Fruit fly (Drosophila melanogaster): ENCODE data around the gene CG7131.

CG7131 gene

dm6 chr3R:18252578-18252977 lies 36.0 kb downstream of the CG7131 start, which contains the start of gene CG12320 (continued):
- TF ChIP-seq CG12659 (GFP tag; optimal IDR thresholded peaks at IDR 0.05) (peak; percentile 5), CG10431 (GFP tag; optimal IDR thresholded peaks at IDR 0.05) (no peak), HHEX (GFP tag; optimal IDR thresholded peaks at IDR 0.05) (no peak), Awh (GFP tag; IDR thresholded peaks at IDR 0.05) (no peak), CoRest (tag; optimal IDR thresholded peaks at IDR 0.05) (no peak), Meics (GFP tag; optimal IDR thresholded peaks at IDR 0.05) (no peak), insv (GFP tag; optimal IDR thresholded peaks at IDR 0.05) (no peak), jing (GFP tag; optimal IDR thresholded peaks at IDR 0.05) (no peak), pzg (GFP tag; optimal IDR thresholded peaks at IDR 0.05) (peak; percentile 62), Sin3A (optimal IDR thresholded peaks at IDR 0.05) (peak; percentile 8), nerfin-2 (GFP tag; IDR thresholded peaks at IDR 0.05; ENCODE audit: partially characterized antibody) (peak; percentile 33; the same call in 1 of the 2 replicates), CG16813 (GFP tag; IDR thresholded peaks at IDR 0.05; ENCODE audit: partially characterized antibody) (0 out of 3 replicates have a peak, but pooled peaks have one; percentile 17), Hand (GFP tag; optimal IDR thresholded peaks at IDR 0.05) (no peak), Aef1 (GFP tag; IDR thresholded peaks at IDR 0.05) (no peak), pfk (GFP tag; optimal IDR thresholded peaks at IDR 0.05) (no peak), CG14441 (GFP tag; IDR thresholded peaks at IDR 0.05) (no peak), CG15514 (GFP tag; optimal IDR thresholded peaks at IDR 0.05) (peak; percentile 70), HmgD (GFP tag; optimal IDR thresholded peaks at IDR 0.05) (no peak), CG10267 (tag; optimal IDR thresholded peaks at IDR 0.05) (peak; percentile 15), trem (tag; optimal IDR thresholded peaks at IDR 0.05) (peak; percentile 77), fru (optimal IDR thresholded peaks at IDR 0.05) (no peak), gfzf (GFP tag; optimal IDR thresholded peaks at IDR 0.05) (peak; percentile 11), stwl (tag; optimal IDR thresholded peaks at IDR 0.05) (peak; percentile 71), CG10274 (GFP tag; optimal IDR thresholded peaks at IDR 0.05) (no peak), yki (optimal IDR thresholded peaks at IDR 0.05) (no peak), CrebB (tag; optimal IDR thresholded peaks at IDR 0.05) (no peak), CG11504 (tag; optimal IDR thresholded peaks at IDR 0.05) (no peak), bbx (GFP tag; IDR thresholded peaks at IDR 0.05; ENCODE audit: partially characterized antibody) (no peak), MESR4 (GFP tag; optimal IDR thresholded peaks at IDR 0.05) (peak; percentile 42), CG5245 (GFP tag; optimal IDR thresholded peaks at IDR 0.05) (no peak), wdn (GFP tag; IDR thresholded peaks at IDR 0.05) (no peak), CG18011 (GFP tag; optimal IDR thresholded peaks at IDR 0.05) (no peak), Atf-2 (GFP tag; optimal IDR thresholded peaks at IDR 0.05) (no peak), gcm (GFP tag; optimal IDR thresholded peaks at IDR 0.05) (peak; percentile 50), Dbx (GFP tag; IDR thresholded peaks at IDR 0.05) (no peak), BEAF-32 (GFP tag; optimal IDR thresholded peaks at IDR 0.05) (peak; percentile 43), CG4617 (GFP tag; optimal IDR thresholded peaks at IDR 0.05; ENCODE audit: borderline replicate concordance) (peak; percentile 59), dan (GFP tag; IDR thresholded peaks at IDR 0.05) (no peak), CG10654 (GFP tag; optimal IDR thresholded peaks at IDR 0.05) (no peak), amos (GFP tag; IDR thresholded peaks at IDR 0.05; ENCODE audit: partially characterized antibody) (no peak), PHDP (tag; optimal IDR thresholded peaks at IDR 0.05) (no peak), h (optimal IDR thresholded peaks at IDR 0.05) (no peak), CG9797 (GFP tag; optimal IDR thresholded peaks at IDR 0.05) (peak; percentile 0), MBD-R2 (GFP tag; IDR thresholded peaks at IDR 0.05) (peak; percentile 85), CG3065 (GFP tag; optimal IDR thresholded peaks at IDR 0.05) (no peak), Fer1 (GFP tag; optimal IDR thresholded peaks at IDR 0.05) (peak; percentile 5), CG17328 (GFP tag; IDR thresholded peaks at IDR 0.05) (0 out of 2 replicates have a peak, but pooled peaks have one; percentile 8), stc (GFP tag; IDR thresholded peaks at IDR 0.05) (no peak), CG13287 (GFP tag; IDR thresholded peaks at IDR 0.05; ENCODE audit: partially characterized antibody) (peak; percentile 42; the same call in 1 of the 2 replicates), Dref (GFP tag; IDR thresholded peaks at IDR 0.05) (peak; percentile 68), YL-1 (GFP tag; optimal IDR thresholded peaks at IDR 0.05) (peak; percentile 57)

All from whole organism, embryonic.